Worm (Caenorhabditis elegans) whole organism, late embryonic: ENCODE results near the gene F01G10.5.

Experiments
- C38D4.7 ChIP-seq: fragments of 200-800 bp; sonication (Bioruptor generic); optimal IDR thresholded peaks from 2 replicates; lab custom pipeline; 2018; ENCODE audit warnings: mild to moderate bottlenecking, missing genetic modification characterization, moderate library complexity, missing compliant biosample characterization
- F13H6.1 ChIP-seq: sonication (generic microtip); optimal IDR thresholded peaks from 2 replicates; lab custom pipeline; 2016; ENCODE audit warnings: missing genetic modification characterization, missing compliant biosample characterization
- K02D7.2 ChIP-seq: sonication (generic microtip); optimal IDR thresholded peaks from 2 replicates; lab custom pipeline; 2017; ENCODE audit warnings: mild to moderate bottlenecking, missing genetic modification characterization, missing compliant biosample characterization
- K09A11.1 ChIP-seq: sonication (generic microtip); optimal IDR thresholded peaks from 2 replicates; lab custom pipeline; 2017; ENCODE audit warnings: antibody characterized with exemption, mild to moderate bottlenecking, missing genetic modification characterization, missing compliant biosample characterization; ENCODE audit not compliant: insufficient read depth
- T23F11.4 ChIP-seq: fragments of 200-800 bp; sonication (Bioruptor generic); optimal IDR thresholded peaks from 2 replicates; lab custom pipeline; 2018; ENCODE audit warnings: mild to moderate bottlenecking, missing genetic modification characterization, missing compliant biosample characterization
- Y22D7AL.16 ChIP-seq: sonication (generic microtip); optimal IDR thresholded peaks from 2 replicates; lab custom pipeline; 2016; ENCODE audit warnings: missing genetic modification characterization, missing compliant biosample characterization
- ceh-14 ChIP-seq: sonication (generic microtip); optimal IDR thresholded peaks from 2 replicates; lab custom pipeline; 2016; ENCODE audit warnings: missing genotype, missing genetic modification characterization, missing compliant biosample characterization
- ceh-18 ChIP-seq: sonication (generic microtip); optimal IDR thresholded peaks from 2 replicates; lab custom pipeline; 2016; ENCODE audit warnings: missing genetic modification characterization, missing compliant biosample characterization
- ceh-2 ChIP-seq: sonication (generic microtip); optimal IDR thresholded peaks from 2 replicates; lab custom pipeline; 2016; ENCODE audit warnings: missing genotype, missing genetic modification characterization, missing compliant biosample characterization
- ceh-31 ChIP-seq: sonication (generic microtip); optimal IDR thresholded peaks from 2 replicates; lab custom pipeline; 2016; ENCODE audit warnings: missing genetic modification characterization, missing compliant biosample characterization
- ceh-45 ChIP-seq: fragments of 200-800 bp; sonication (Bioruptor generic); IDR thresholded peaks from 2 replicates; pipeline ENCODE4 v1.3.6; 2022; ENCODE audit warnings: missing genetic modification reagents, missing genetic modification characterization, missing compliant biosample characterization
- ceh-48 ChIP-seq: sonication (generic microtip); optimal IDR thresholded peaks from 2 replicates; lab custom pipeline; 2016; ENCODE audit warnings: missing genetic modification characterization, inconsistent platforms, missing compliant biosample characterization
- ceh-6 ChIP-seq: fragments of 200-800 bp; sonication (Bioruptor generic); optimal IDR thresholded peaks from 2 replicates; lab custom pipeline; 2018; ENCODE audit warnings: mild to moderate bottlenecking, missing genetic modification characterization, missing compliant biosample characterization
- che-1 ChIP-seq: sonication (generic microtip); optimal IDR thresholded peaks from 2 replicates; lab custom pipeline; 2016; ENCODE audit warnings: mild to moderate bottlenecking, missing genetic modification characterization, missing compliant biosample characterization
- dve-1 ChIP-seq: sonication (generic microtip); optimal IDR thresholded peaks from 2 replicates; lab custom pipeline; 2017; ENCODE audit warnings: antibody characterized with exemption, mild to moderate bottlenecking, missing genetic modification characterization, missing compliant biosample characterization
- elt-4 ChIP-seq: sonication (generic microtip); optimal IDR thresholded peaks from 2 replicates; lab custom pipeline; 2016; ENCODE audit warnings: missing genetic modification characterization, missing compliant biosample characterization
- fax-1 ChIP-seq: sonication (generic microtip); optimal IDR thresholded peaks from 2 replicates; lab custom pipeline; 2016; ENCODE audit warnings: missing genotype, missing genetic modification characterization, missing compliant biosample characterization
- fkh-10 ChIP-seq: fragments of 150-350 bp; optimal IDR thresholded peaks from 2 replicates; lab custom pipeline; 2014; ENCODE audit warnings: missing biosample characterization, missing genetic modification reagents, missing genetic modification characterization
- fkh-6 ChIP-seq: sonication (generic microtip); optimal IDR thresholded peaks from 2 replicates; lab custom pipeline; 2016; ENCODE audit warnings: missing genetic modification characterization, missing compliant biosample characterization
- gmeb-2 ChIP-seq: sonication (generic microtip); optimal IDR thresholded peaks from 2 replicates; lab custom pipeline; 2016; ENCODE audit warnings: missing genetic modification characterization, inconsistent platforms, missing compliant biosample characterization
- hlh-15 ChIP-seq: sonication (generic microtip); optimal IDR thresholded peaks from 2 replicates; lab custom pipeline; 2016; ENCODE audit warnings: missing genetic modification characterization, missing compliant biosample characterization
- hlh-30 ChIP-seq: sonication (generic microtip); optimal IDR thresholded peaks from 2 replicates; lab custom pipeline; 2017; ENCODE audit warnings: antibody characterized with exemption, missing genetic modification characterization, missing compliant biosample characterization; ENCODE audit not compliant: insufficient read depth
- hlh-6 ChIP-seq: sonication (generic microtip); optimal IDR thresholded peaks from 2 replicates; lab custom pipeline; 2016; ENCODE audit warnings: missing genotype, missing genetic modification characterization, missing compliant biosample characterization
- hlh-8 ChIP-seq: sonication (generic microtip); optimal IDR thresholded peaks from 2 replicates; lab custom pipeline; 2016; ENCODE audit warnings: missing genotype, missing genetic modification characterization, missing compliant biosample characterization
- lim-6 ChIP-seq: sonication (generic microtip); optimal IDR thresholded peaks from 2 replicates; lab custom pipeline; 2016; ENCODE audit warnings: missing genetic modification characterization, missing compliant biosample characterization
- madf-2 ChIP-seq: sonication (generic microtip); optimal IDR thresholded peaks from 2 replicates; lab custom pipeline; 2017; ENCODE audit warnings: missing genetic modification characterization, missing compliant biosample characterization
- nfya-1 ChIP-seq: sonication (generic microtip); optimal IDR thresholded peaks from 2 replicates; lab custom pipeline; 2017; ENCODE audit warnings: missing genetic modification characterization, mild to moderate bottlenecking, missing compliant biosample characterization, antibody characterized with exemption, moderate library complexity
- nhr-232 ChIP-seq: sonication (generic microtip); optimal IDR thresholded peaks from 2 replicates; lab custom pipeline; 2016; ENCODE audit warnings: missing genetic modification characterization, missing compliant biosample characterization
- npax-4 ChIP-seq: sonication (generic microtip); optimal IDR thresholded peaks from 2 replicates; lab custom pipeline; 2016; ENCODE audit warnings: missing genetic modification characterization, missing compliant biosample characterization
- pat-9 ChIP-seq: fragments of 200-800 bp; sonication (Bioruptor generic); optimal IDR thresholded peaks from 2 replicates; lab custom pipeline; 2018; ENCODE audit warnings: mild to moderate bottlenecking, missing genetic modification characterization, moderate library complexity, missing compliant biosample characterization
- pax-1 ChIP-seq: fragments of 150-350 bp; optimal IDR thresholded peaks from 2 replicates; lab custom pipeline; 2014; ENCODE audit warnings: missing biosample characterization, missing genetic modification characterization
- rnt-1 ChIP-seq: sonication (generic microtip); optimal IDR thresholded peaks from 2 replicates; lab custom pipeline; 2016; ENCODE audit warnings: missing genetic modification characterization, missing compliant biosample characterization
- sox-2 ChIP-seq: fragments of 200-800 bp; sonication (Bioruptor generic); IDR thresholded peaks from 2 replicates; pipeline ENCODE4 v1.3.6; 2022; ENCODE audit warnings: missing genetic modification reagents, missing genetic modification characterization, missing compliant biosample characterization
- sox-4 ChIP-seq: sonication (generic microtip); optimal IDR thresholded peaks from 2 replicates; lab custom pipeline; 2017; ENCODE audit warnings: mild to moderate bottlenecking, missing genetic modification characterization, inconsistent platforms, missing compliant biosample characterization
- syd-9 ChIP-seq: sonication (generic microtip); optimal IDR thresholded peaks from 2 replicates; lab custom pipeline; 2016; ENCODE audit warnings: mild to moderate bottlenecking, missing genetic modification characterization, moderate library complexity, missing compliant biosample characterization
- tbx-7 ChIP-seq: sonication (generic microtip); optimal IDR thresholded peaks from 2 replicates; lab custom pipeline; 2016; ENCODE audit warnings: missing genotype, missing genetic modification characterization, missing compliant biosample characterization
- ttx-3 ChIP-seq: sonication (generic microtip); optimal IDR thresholded peaks from 2 replicates; lab custom pipeline; 2016; ENCODE audit warnings: missing genetic modification reagents, missing genetic modification characterization, missing compliant biosample characterization
- ztf-16 ChIP-seq: sonication (generic microtip); optimal IDR thresholded peaks from 2 replicates; lab custom pipeline; 2017; ENCODE audit warnings: missing genetic modification characterization, missing compliant biosample characterization

F01G10.5 gene

ce11 chrIV:10222122-10222589 is 8.7 kb downstream of the F01G10.5 start, which contains the start of gene C24F3.2 (continued):
- no peak for TF ChIP-seq madf-2 (tag; lab: Kevin White, UChicago)
- no peak for TF ChIP-seq K09A11.1 (tag; lab: Kevin White, UChicago)
- no peak for TF ChIP-seq sox-4 (tag; lab: Kevin White, UChicago)
- TF ChIP-seq ceh-2: peak; percentile 26
- TF ChIP-seq dve-1 (tag; lab: Kevin White, UChicago): no peak
- no peak for TF ChIP-seq Y22D7AL.16 (tag; lab: Kevin White, UChicago)
- TF ChIP-seq ceh-31 (tag; lab: Kevin White, UChicago): peak; percentile 64
- no peak for TF ChIP-seq lim-6 (tag; lab: Kevin White, UChicago)
- TF ChIP-seq ceh-6 (GFP tag; lab: Kevin White, UChicago): no peak
- TF ChIP-seq elt-4: no peak
- TF ChIP-seq nfya-1 (tag; lab: Kevin White, UChicago): peak; percentile 17
- no peak for TF ChIP-seq hlh-8 (tag; lab: Kevin White, UChicago)
- no peak for TF ChIP-seq che-1
- no peak for TF ChIP-seq pat-9 (tag; lab: Kevin White, UChicago)
- TF ChIP-seq F13H6.1: no peak
- TF ChIP-seq syd-9: peak; percentile 6
- TF ChIP-seq hlh-15 (tag; lab: Kevin White, UChicago): no peak
- TF ChIP-seq fax-1 (tag; lab: Kevin White, UChicago): no peak
- TF ChIP-seq ztf-16 (tag; lab: Kevin White, UChicago): no peak
- no peak for TF ChIP-seq nhr-232 (tag; lab: Kevin White, UChicago)
- TF ChIP-seq ttx-3: no peak
- no peak for TF ChIP-seq ceh-48 (tag; lab: Kevin White, UChicago)
- TF ChIP-seq ceh-14: no peak
- TF ChIP-seq, all 69 proteins: peak for 10

ce11 chrIV:10221187-10221586 is 9.7 kb downstream of the F01G10.5 start, which contains the start of gene tram-1:
Gene tram-1, minus strand, starts transcription at chrIV:10221287.
- TF ChIP-seq C38D4.7 (GFP tag; lab: Kevin White, UChicago) (no peak), T23F11.4 (GFP tag; lab: Kevin White, UChicago) (no peak), sox-2 (GFP tag; lab: Robert Waterston, UW) (no peak), ceh-6 (GFP tag; lab: Kevin White, UChicago) (no peak)

- TF ChIP-seq gmeb-2 (no peak), hlh-8 (tag; lab: Kevin White, UChicago) (no peak), K09A11.1 (tag; lab: Kevin White, UChicago) (no peak), K02D7.2 (no peak), ceh-31 (tag; lab: Kevin White, UChicago) (no peak), tbx-7 (tag; lab: Kevin White, UChicago) (no peak), hlh-30 (tag; lab: Kevin White, UChicago) (no peak), ceh-48 (tag; lab: Kevin White, UChicago) (no peak), ceh-18 (no peak), fkh-10 (GFP tag; lab: Kevin White, UChicago) (no peak), rnt-1 (tag; lab: Kevin White, UChicago) (no peak), pax-1 (tag; lab: Kevin White, UChicago) (no peak), ceh-45 (GFP tag; lab: Robert Waterston, UW) (no peak), C38D4.7 (GFP tag; lab: Kevin White, UChicago) (no peak), elt-4 (no peak), fkh-6 (tag; lab: Kevin White, UChicago) (no peak), nfya-1 (tag; lab: Kevin White, UChicago) (no peak), npax-4 (no peak), hlh-6 (tag; lab: Kevin White, UChicago) (no peak)
Observed at ce11 chrIV:10219208-10219607, 11.7 kb downstream of the F01G10.5 start, which contains the start of gene qns-1. Gene qns-1, minus strand, starts transcription at chrIV:10219308.
